Worm (Caenorhabditis elegans) whole organism, midembryonic: ENCODE data around the gene sam-10.

Experiments used
- T22C8.4 ChIP-seq: fragments of 200-800 bp; sonication (Bioruptor generic); IDR thresholded peaks from 2 replicates; pipeline ENCODE4 v1.3.6; 2022; ENCODE audit warnings: missing genetic modification characterization, missing compliant biosample characterization
- cog-1 ChIP-seq: sonication (generic microtip); optimal IDR thresholded peaks from 2 replicates; lab custom pipeline; 2016; ENCODE audit warnings: missing genetic modification characterization, missing compliant biosample characterization
- flt-1 ChIP-seq: fragments of 200-800 bp; sonication (Bioruptor generic); IDR thresholded peaks from 2 replicates; pipeline ENCODE4 v1.3.6; 2022; ENCODE audit warnings: missing genetic modification characterization, missing compliant biosample characterization
- klf-2 ChIP-seq: fragments of 200-800 bp; sonication (Bioruptor generic); conservative IDR thresholded peaks from 2 replicates; pipeline ENCODE4 v1.3.6; 2022; ENCODE audit warnings: missing genetic modification reagents, missing genetic modification characterization, missing compliant biosample characterization
- med-1 ChIP-seq: sonication (generic microtip); optimal IDR thresholded peaks from 2 replicates; lab custom pipeline; 2017; ENCODE audit warnings: missing genetic modification characterization, mild to moderate bottlenecking, missing compliant biosample characterization, antibody characterized with exemption, missing genetic modification reagents; ENCODE audit not compliant: insufficient read depth
- ref-1 ChIP-seq: fragments of 200-800 bp; sonication (Bioruptor generic); conservative IDR thresholded peaks from 2 replicates; pipeline ENCODE4 v1.3.6; 2022; ENCODE audit warnings: missing genetic modification reagents, missing genetic modification characterization, missing compliant biosample characterization
- tab-1 ChIP-seq: fragments of 200-800 bp; sonication (Bioruptor generic); IDR thresholded peaks from 2 replicates; pipeline ENCODE4 v1.3.6; 2022; ENCODE audit warnings: missing genetic modification characterization, missing compliant biosample characterization
- ztf-23 ChIP-seq: fragments of 200-800 bp; sonication (Bioruptor generic); IDR thresholded peaks from 2 replicates; pipeline ENCODE4 v1.3.6; 2022; ENCODE audit warnings: missing genetic modification reagents, missing genetic modification characterization, missing compliant biosample characterization
- ztf-29 ChIP-seq: fragments of 200-800 bp; sonication (Bioruptor generic); IDR thresholded peaks from 2 replicates; pipeline ENCODE4 v1.3.6; 2022; ENCODE audit warnings: missing genetic modification reagents, missing genetic modification characterization, missing compliant biosample characterization

Gene sam-10

ce11 chrII:13290518-13291286 lies 39.6 kb downstream of the sam-10 start:
- TF ChIP-seq ztf-29 (no peak), med-1 (GFP tag; lab: Kevin White, UChicago) (no peak), cog-1 (tag; lab: Kevin White, UChicago) (no peak), T22C8.4 (GFP tag; lab: Robert Waterston, UW) (no peak), flt-1 (GFP tag; lab: Robert Waterston, UW) (no peak), ztf-23 (GFP tag; lab: Robert Waterston, UW) (no peak), ref-1 (GFP tag; lab: Robert Waterston, UW) (no peak), klf-2 (GFP tag; lab: Robert Waterston, UW) (no peak), tab-1 (GFP tag; lab: Robert Waterston, UW) (no peak)

- TF ChIP-seq tab-1 (GFP tag; lab: Robert Waterston, UW) (0 out of 2 replicates have a peak, but pooled peaks have one; percentile 17), T22C8.4 (GFP tag; lab: Robert Waterston, UW) (no peak), flt-1 (GFP tag; lab: Robert Waterston, UW) (no peak)
Measured at ce11 chrII:13289891-13290290, 40.4 kb downstream of the sam-10 start.

- no peak for TF ChIP-seq klf-2 (GFP tag; lab: Robert Waterston, UW)
- TF ChIP-seq T22C8.4 (GFP tag; lab: Robert Waterston, UW) = no peak
- no peak for TF ChIP-seq tab-1 (GFP tag; lab: Robert Waterston, UW)
- no peak for TF ChIP-seq ztf-23 (GFP tag; lab: Robert Waterston, UW)
- TF ChIP-seq ref-1 (GFP tag; lab: Robert Waterston, UW) = no peak
- TF ChIP-seq ztf-29 = no peak
- no peak for TF ChIP-seq flt-1 (GFP tag; lab: Robert Waterston, UW)
- TF ChIP-seq med-1 (GFP tag; lab: Kevin White, UChicago) = no peak
- no peak for TF ChIP-seq cog-1 (tag; lab: Kevin White, UChicago)
Measured at ce11 chrII:13285729-13286128, 44.6 kb downstream of the sam-10 start, which contains the start of gene ztf-22. ztf-22 (minus strand) TSS chrII:13285829.

ce11 chrII:13284148-13284547 lies 46.2 kb downstream of the sam-10 start:
- TF ChIP-seq tab-1 (GFP tag; lab: Robert Waterston, UW) = no peak
- no peak for TF ChIP-seq ztf-29
- TF ChIP-seq flt-1 (GFP tag; lab: Robert Waterston, UW) = no peak
- TF ChIP-seq ztf-23 (GFP tag; lab: Robert Waterston, UW) = no peak
- TF ChIP-seq T22C8.4 (GFP tag; lab: Robert Waterston, UW) = no peak
- no peak for TF ChIP-seq cog-1 (tag; lab: Kevin White, UChicago)
- TF ChIP-seq ref-1 (GFP tag; lab: Robert Waterston, UW) = no peak
- no peak for TF ChIP-seq klf-2 (GFP tag; lab: Robert Waterston, UW)
- no peak for TF ChIP-seq med-1 (GFP tag; lab: Kevin White, UChicago)

ce11 chrII:13283486-13283885 lies 46.8 kb downstream of the sam-10 start:
- TF ChIP-seq ztf-29 (no peak), tab-1 (GFP tag; lab: Robert Waterston, UW) (no peak), ref-1 (GFP tag; lab: Robert Waterston, UW) (no peak), cog-1 (tag; lab: Kevin White, UChicago) (no peak)

ce11 chrII:13282566-13282965 lies 47.8 kb downstream of the sam-10 start:
- TF ChIP-seq ztf-23 (GFP tag; lab: Robert Waterston, UW) (no peak), cog-1 (tag; lab: Kevin White, UChicago) (no peak), tab-1 (GFP tag; lab: Robert Waterston, UW) (no peak), ztf-29 (no peak), med-1 (GFP tag; lab: Kevin White, UChicago) (no peak), klf-2 (GFP tag; lab: Robert Waterston, UW) (no peak), T22C8.4 (GFP tag; lab: Robert Waterston, UW) (no peak), ref-1 (GFP tag; lab: Robert Waterston, UW) (no peak), flt-1 (GFP tag; lab: Robert Waterston, UW) (no peak)

ce11 chrII:13279216-13280123 lies 50.9 kb downstream of the sam-10 start:
- TF ChIP-seq cog-1 (tag; lab: Kevin White, UChicago) (no peak), med-1 (GFP tag; lab: Kevin White, UChicago) (no peak), T22C8.4 (GFP tag; lab: Robert Waterston, UW) (no peak), ztf-23 (GFP tag; lab: Robert Waterston, UW) (no peak), ref-1 (GFP tag; lab: Robert Waterston, UW) (no peak), tab-1 (GFP tag; lab: Robert Waterston, UW) (no peak), klf-2 (GFP tag; lab: Robert Waterston, UW) (no peak), ztf-29 (no peak), flt-1 (GFP tag; lab: Robert Waterston, UW) (no peak)

ce11 chrII:13278716-13279115 lies 51.6 kb downstream of the sam-10 start:
- TF ChIP-seq ztf-23 (GFP tag; lab: Robert Waterston, UW) (no peak), flt-1 (GFP tag; lab: Robert Waterston, UW) (no peak), med-1 (GFP tag; lab: Kevin White, UChicago) (no peak), cog-1 (tag; lab: Kevin White, UChicago) (no peak), ztf-29 (no peak)

ce11 chrII:13278214-13278613 lies 52.1 kb downstream of the sam-10 start:
- TF ChIP-seq T22C8.4 (GFP tag; lab: Robert Waterston, UW) (no peak), tab-1 (GFP tag; lab: Robert Waterston, UW) (no peak), ztf-23 (GFP tag; lab: Robert Waterston, UW) (no peak), ztf-29 (no peak), cog-1 (tag; lab: Kevin White, UChicago) (no peak), med-1 (GFP tag; lab: Kevin White, UChicago) (no peak), ref-1 (GFP tag; lab: Robert Waterston, UW) (no peak), klf-2 (GFP tag; lab: Robert Waterston, UW) (no peak), flt-1 (GFP tag; lab: Robert Waterston, UW) (no peak)
